Worm (Caenorhabditis elegans) whole organism, early embryonic: ENCODE measurements around the gene cyl-1.

Experiments
- F13C5.2 ChIP-seq: sonication (generic microtip); optimal IDR thresholded peaks from 2 replicates; lab custom pipeline; 2017; ENCODE audit warnings: mild to moderate bottlenecking, missing genetic modification characterization, inconsistent platforms, missing compliant biosample characterization
- ama-1 ChIP-seq: fragments of 150-350 bp; optimal IDR thresholded peaks from 2 replicates; lab custom pipeline; 2014
- ceh-36 ChIP-seq: sonication (generic microtip); optimal IDR thresholded peaks from 2 replicates; lab custom pipeline; 2016; ENCODE audit warnings: missing genetic modification characterization, inconsistent platforms, missing compliant biosample characterization
- flt-1 ChIP-seq: fragments of 200-800 bp; sonication (Bioruptor generic); IDR thresholded peaks from 2 replicates; pipeline ENCODE4 v1.3.6; 2022; ENCODE audit warnings: missing genetic modification characterization, missing compliant biosample characterization
- hmbx-1 ChIP-seq: sonication (generic microtip); optimal IDR thresholded peaks from 2 replicates; lab custom pipeline; 2016; ENCODE audit warnings: mild to moderate bottlenecking, missing genetic modification characterization, missing compliant biosample characterization
- pes-1 ChIP-seq: fragments of 200-800 bp; sonication (Bioruptor generic); IDR thresholded peaks from 2 replicates; pipeline ENCODE4 v1.3.6; 2022; ENCODE audit warnings: missing genetic modification reagents, missing genetic modification characterization, missing compliant biosample characterization
- tbx-37 ChIP-seq: fragments of 200-800 bp; sonication (Bioruptor generic); conservative IDR thresholded peaks from 2 replicates; pipeline ENCODE4 v1.3.6; 2022; ENCODE audit warnings: missing genetic modification reagents, missing genetic modification characterization, missing compliant biosample characterization

ce11 chrV:11953621-11954020 lies 39.9 kb downstream of the cyl-1 start:
- TF ChIP-seq ama-1 (no peak), hmbx-1 (tag; lab: Kevin White, UChicago) (no peak), flt-1 (GFP tag; lab: Robert Waterston, UW) (no peak), F13C5.2 (tag; lab: Kevin White, UChicago) (no peak), ceh-36 (tag; lab: Kevin White, UChicago) (no peak), pes-1 (no peak), tbx-37 (no peak)
